Worm (Caenorhabditis elegans) whole organism, L4/young adult: ENCODE data around the gene nhr-119.

Experiments
- dao-5 ChIP-seq: sonication (generic microtip); optimal IDR thresholded peaks from 2 replicates; lab custom pipeline; 2016; ENCODE audit warnings: missing genotype, missing genetic modification characterization, moderate library complexity, missing compliant biosample characterization
- him-1 ChIP-seq: sonication (generic microtip); optimal IDR thresholded peaks from 2 replicates; lab custom pipeline; 2016; ENCODE audit warnings: missing genotype, missing genetic modification reagents, missing genetic modification characterization, missing compliant biosample characterization

DNA sequence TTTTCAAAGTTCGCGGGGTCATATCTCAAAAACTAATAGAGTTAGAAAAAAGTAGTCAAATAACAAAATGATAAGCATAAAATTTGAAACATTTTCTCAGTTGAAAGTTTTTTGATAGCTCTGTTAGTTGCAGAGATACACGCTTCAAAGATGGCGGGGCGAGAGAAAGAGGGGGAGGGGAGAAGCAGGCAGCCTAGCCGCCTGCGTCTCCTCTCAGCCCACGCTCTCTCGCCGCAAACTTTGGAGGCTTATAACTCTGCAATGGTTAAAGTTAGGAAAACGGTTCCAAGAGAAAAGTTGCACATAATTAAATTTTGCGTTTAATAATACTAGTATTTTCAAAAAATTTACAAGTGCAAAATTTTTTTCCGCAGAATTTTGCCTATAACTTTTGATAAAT lies 1.4 kb upstream of the nhr-119 start:
- TF ChIP-seq him-1 (no peak), dao-5 (tag; lab: Kevin White, UChicago) (no peak)
